Worm (Caenorhabditis elegans) whole organism, early embryonic: ENCODE measurements around the gene F49F1.15.

ENCODE experiments used
- B0310.2 ChIP-seq: sonication (generic microtip); optimal IDR thresholded peaks from 2 replicates; lab custom pipeline; 2016; ENCODE audit warnings: mild to moderate bottlenecking, missing genetic modification characterization, missing compliant biosample characterization
- F13C5.2 ChIP-seq: sonication (generic microtip); optimal IDR thresholded peaks from 2 replicates; lab custom pipeline; 2017; ENCODE audit warnings: mild to moderate bottlenecking, missing genetic modification characterization, inconsistent platforms, missing compliant biosample characterization
- aly-1 ChIP-seq: sonication (generic microtip); optimal IDR thresholded peaks from 2 replicates; lab custom pipeline; 2016; ENCODE audit warnings: missing genetic modification characterization, missing compliant biosample characterization
- ama-1 ChIP-seq: fragments of 150-350 bp; optimal IDR thresholded peaks from 2 replicates; lab custom pipeline; 2014
- ceh-13 ChIP-seq: fragments of 200-800 bp; sonication (Bioruptor generic); optimal IDR thresholded peaks from 2 replicates; lab custom pipeline; 2018; ENCODE audit warnings: mild to moderate bottlenecking, missing genetic modification characterization, missing compliant biosample characterization
- ceh-36 ChIP-seq: sonication (generic microtip); optimal IDR thresholded peaks from 2 replicates; lab custom pipeline; 2016; ENCODE audit warnings: missing genetic modification characterization, inconsistent platforms, missing compliant biosample characterization
- ets-7 ChIP-seq: sonication (generic microtip); optimal IDR thresholded peaks from 2 replicates; lab custom pipeline; 2016; ENCODE audit warnings: missing genotype, missing genetic modification characterization, missing compliant biosample characterization
- hmbx-1 ChIP-seq: sonication (generic microtip); optimal IDR thresholded peaks from 2 replicates; lab custom pipeline; 2016; ENCODE audit warnings: mild to moderate bottlenecking, missing genetic modification characterization, missing compliant biosample characterization
- hmg-4 ChIP-seq: fragments of 200-800 bp; sonication (Bioruptor generic); optimal IDR thresholded peaks from 2 replicates; lab custom pipeline; 2018; ENCODE audit warnings: mild to moderate bottlenecking, missing genetic modification characterization, missing compliant biosample characterization
- hnd-1 ChIP-seq: sonication (generic microtip); optimal IDR thresholded peaks from 2 replicates; lab custom pipeline; 2016; ENCODE audit warnings: missing genetic modification characterization, missing compliant biosample characterization
- pes-1 ChIP-seq: fragments of 200-800 bp; sonication (Bioruptor generic); IDR thresholded peaks from 2 replicates; pipeline ENCODE4 v1.3.6; 2022; ENCODE audit warnings: missing genetic modification reagents, missing genetic modification characterization, missing compliant biosample characterization
- scrt-1 ChIP-seq: fragments of 200-800 bp; sonication (Bioruptor generic); IDR thresholded peaks from 2 replicates; pipeline ENCODE4 v1.3.6; 2022; ENCODE audit warnings: missing genetic modification characterization, missing compliant biosample characterization
- sea-1 ChIP-seq: fragments of 200-800 bp; sonication (Bioruptor generic); conservative IDR thresholded peaks from 2 replicates; pipeline ENCODE4 v1.3.6; 2022; ENCODE audit warnings: missing genetic modification characterization, missing compliant biosample characterization
- tbx-11 ChIP-seq: fragments of 200-800 bp; sonication (Bioruptor generic); IDR thresholded peaks from 2 replicates; pipeline ENCODE4 v1.3.6; 2022; ENCODE audit warnings: missing genetic modification characterization, missing compliant biosample characterization
- tbx-37 ChIP-seq: fragments of 200-800 bp; sonication (Bioruptor generic); conservative IDR thresholded peaks from 2 replicates; pipeline ENCODE4 v1.3.6; 2022; ENCODE audit warnings: missing genetic modification reagents, missing genetic modification characterization, missing compliant biosample characterization
- tra-4 ChIP-seq: sonication (generic microtip); optimal IDR thresholded peaks from 2 replicates; lab custom pipeline; 2017; ENCODE audit warnings: missing genetic modification characterization, missing compliant biosample characterization

The F49F1.15 gene

ce11 chrIV:4074610-4075009 is 39.8 kb downstream of the F49F1.15 start, which contains the start of gene W03D2.9:
TSS of gene W03D2.9 (minus strand) at chrIV:4074710.
- TF ChIP-seq B0310.2 (tag; lab: Kevin White, UChicago) (no peak), ceh-36 (tag; lab: Kevin White, UChicago) (no peak), sea-1 (GFP tag; lab: Robert Waterston, UW) (no peak), hmbx-1 (tag; lab: Kevin White, UChicago) (no peak), aly-1 (tag; lab: Kevin White, UChicago) (no peak), ets-7 (tag; lab: Kevin White, UChicago) (no peak), ama-1 (lab: Kevin White, UChicago) (no peak), F13C5.2 (no peak), tbx-11 (GFP tag; lab: Robert Waterston, UW) (no peak)

ce11 chrIV:4072027-4072426 is 42.4 kb downstream of the F49F1.15 start, which contains the start of gene pqn-75:
TSS of gene pqn-75 (plus strand) at chrIV:4072327.
- TF ChIP-seq ceh-13 (GFP tag; lab: Kevin White, UChicago) (no peak), sea-1 (GFP tag; lab: Robert Waterston, UW) (no peak), pes-1 (GFP tag; lab: Robert Waterston, UW) (no peak), ets-7 (tag; lab: Kevin White, UChicago) (no peak), ceh-36 (tag; lab: Kevin White, UChicago) (no peak), ama-1 (lab: Kevin White, UChicago) (no peak), scrt-1 (GFP tag; lab: Robert Waterston, UW) (no peak), B0310.2 (tag; lab: Kevin White, UChicago) (no peak), aly-1 (tag; lab: Kevin White, UChicago) (no peak), hmg-4 (no peak), tra-4 (no peak), tbx-37 (GFP tag; lab: Robert Waterston, UW) (no peak), hnd-1 (tag; lab: Kevin White, UChicago) (no peak), F13C5.2 (no peak)

ce11 chrIV:4070810-4071209 is 43.6 kb downstream of the F49F1.15 start:
- no peak for TF ChIP-seq tbx-11 (GFP tag; lab: Robert Waterston, UW)
- 0 out of 2 replicates have a peak, but pooled peaks have one; percentile 10 for TF ChIP-seq sea-1 (GFP tag; lab: Robert Waterston, UW)
- peak; percentile 63; the same call in 1 of the 2 replicates for TF ChIP-seq scrt-1 (GFP tag; lab: Robert Waterston, UW)

- TF ChIP-seq B0310.2 (tag; lab: Kevin White, UChicago) (no peak), sea-1 (GFP tag; lab: Robert Waterston, UW) (no peak), tbx-11 (GFP tag; lab: Robert Waterston, UW) (no peak), ama-1 (lab: Kevin White, UChicago) (no peak), ets-7 (tag; lab: Kevin White, UChicago) (no peak), ceh-13 (GFP tag; lab: Kevin White, UChicago) (no peak)
Measured at ce11 chrIV:4068480-4068879, 45.9 kb downstream of the F49F1.15 start, which contains the start of gene fbxb-55. TSS of gene fbxb-55 (plus strand) at chrIV:4068780.

- TF ChIP-seq F13C5.2: no peak
- TF ChIP-seq scrt-1 (GFP tag; lab: Robert Waterston, UW): no peak
- TF ChIP-seq ama-1 (lab: Kevin White, UChicago): no peak
- TF ChIP-seq tbx-11 (GFP tag; lab: Robert Waterston, UW): no peak
- TF ChIP-seq B0310.2 (tag; lab: Kevin White, UChicago): no peak
- TF ChIP-seq ceh-13 (GFP tag; lab: Kevin White, UChicago): no peak
- TF ChIP-seq ceh-36 (tag; lab: Kevin White, UChicago): no peak
- no peak for TF ChIP-seq sea-1 (GFP tag; lab: Robert Waterston, UW)
- no peak for TF ChIP-seq hmg-4
- TF ChIP-seq aly-1 (tag; lab: Kevin White, UChicago): no peak
- no peak for TF ChIP-seq hnd-1 (tag; lab: Kevin White, UChicago)
- TF ChIP-seq tbx-37 (GFP tag; lab: Robert Waterston, UW): no peak
- TF ChIP-seq pes-1 (GFP tag; lab: Robert Waterston, UW): no peak
Measured at ce11 chrIV:4067336-4067735, 47.1 kb downstream of the F49F1.15 start.
